Worm (Caenorhabditis elegans): ENCODE data around the gene wsp-1.

- TF ChIP-seq rcor-1 (GFP tag; IDR thresholded peaks at IDR 0.05), result no peak
- TF ChIP-seq hsf-1 (GFP tag; IDR thresholded peaks at IDR 0.05), result no peak
- TF ChIP-seq bed-2 (GFP tag; IDR thresholded peaks at IDR 0.05), result no peak
- TF ChIP-seq pbrm-1 (GFP tag; IDR thresholded peaks at IDR 0.05), result no peak
- no peak for TF ChIP-seq ztf-18 (tag; optimal IDR thresholded peaks at IDR 0.05)
- TF ChIP-seq nhr-80 (tag; optimal IDR thresholded peaks at IDR 0.05), result no peak
- TF ChIP-seq attf-5 (GFP tag; optimal IDR thresholded peaks at IDR 0.05), result no peak
- TF ChIP-seq lin-40 (tag; optimal IDR thresholded peaks at IDR 0.05), result no peak
- TF ChIP-seq nhr-90 (tag; optimal IDR thresholded peaks at IDR 0.05), result no peak
- no peak for TF ChIP-seq lin-26 (GFP tag; IDR thresholded peaks at IDR 0.05)
- TF ChIP-seq snpc-1.1 (tag; optimal IDR thresholded peaks at IDR 0.05; ENCODE audit: insufficient read depth), result no peak
These were observed 32.8 kb downstream of the wsp-1 start, which contains the start of gene B0218.7 for ce11 chrIV:8165950-8166349.
